Worm (Caenorhabditis elegans): ENCODE measurements around the gene crp-1.

- TF ChIP-seq med-1 (GFP tag; optimal IDR thresholded peaks at IDR 0.05; ENCODE audit: insufficient read depth) (no peak), T22C8.4 (GFP tag; IDR thresholded peaks at IDR 0.05) (no peak), flt-1 (GFP tag; IDR thresholded peaks at IDR 0.05) (no peak), cog-1 (tag; optimal IDR thresholded peaks at IDR 0.05) (no peak)
These were observed 44.6 kb upstream of the crp-1 start, which contains the start of gene Y32F6A.4 for ce11 chrV:10433721-10434120.

Data from whole organism, midembryonic.